Worm (Caenorhabditis elegans): ENCODE data around the gene ZK1127.5.

- TF ChIP-seq nhr-237 (tag; optimal IDR thresholded peaks at IDR 0.05) (no peak), snpc-4 (tag; optimal IDR thresholded peaks at IDR 0.05) (no peak), blmp-1 (tag; optimal IDR thresholded peaks at IDR 0.05) (no peak), ama-1 (optimal IDR thresholded peaks at IDR 0.05) (no peak), ets-5 (GFP tag; IDR thresholded peaks at IDR 0.05) (no peak), ceh-8 (GFP tag; optimal IDR thresholded peaks at IDR 0.05) (no peak)
These were observed 19.4 kb downstream of the ZK1127.5 start, which contains the start of gene him-14 for ce11 chrII:7069866-7070265.

All from whole organism, L1 larva.